ENCODE assay signal across 5 fruit fly cellular contexts in genomic region chr3L:11447022-11447728, dm6.
TF ChIP-seq lines count a peak whose summit lies in the region.

No protein-coding gene starts in this region.

- TF ChIP-seq CTCF in whole organism, embryonic (GFP tag; optimal IDR thresholded peaks at IDR 0.05; lab: Kevin White, UChicago) = no peak

TF ChIP-seq in whole organism, adult, 20 proteins besides CTCF, POLR2A, EP300 and RAD21:
- no peak for TF ChIP-seq CG33017 (tag; optimal IDR thresholded peaks at IDR 0.05; lab: Kevin White, UChicago)
- TF ChIP-seq kay (GFP tag; lab: Kevin White, UChicago; ENCODE audit: borderline replicate concordance) = peak; percentile 6
- TF ChIP-seq Crg-1 (GFP tag; optimal IDR thresholded peaks at IDR 0.05; lab: Kevin White, UChicago) = no peak

TF ChIP-seq in whole organism, embryonic, 481 proteins besides CTCF, POLR2A, EP300 and RAD21 (continues in another document):
- TF ChIP-seq NC2α (GFP tag; optimal IDR thresholded peaks at IDR 0.05; lab: Kevin White, UChicago) = no peak
- no peak for TF ChIP-seq Neu2 (GFP tag; optimal IDR thresholded peaks at IDR 0.05; lab: Kevin White, UChicago; ENCODE audit: borderline replicate concordance)
- no peak for TF ChIP-seq CG9609 (GFP tag; optimal IDR thresholded peaks at IDR 0.05; lab: Kevin White, UChicago)
- TF ChIP-seq CG15514 (GFP tag; optimal IDR thresholded peaks at IDR 0.05; lab: Kevin White, UChicago) = no peak
- peak; percentile 9 for TF ChIP-seq CG4820 (GFP tag; optimal IDR thresholded peaks at IDR 0.05; lab: Kevin White, UChicago)
- TF ChIP-seq CG4328 (GFP tag; optimal IDR thresholded peaks at IDR 0.05; lab: Kevin White, UChicago) = no peak
- TF ChIP-seq Jarid2 (GFP tag; optimal IDR thresholded peaks at IDR 0.05; lab: Kevin White, UChicago) = no peak
- no peak for TF ChIP-seq zfh1 (GFP tag; IDR thresholded peaks at IDR 0.05; lab: Robert Waterston, UW)
- no peak for TF ChIP-seq stwl (tag; optimal IDR thresholded peaks at IDR 0.05; lab: Kevin White, UChicago)
- TF ChIP-seq sob (GFP tag; IDR thresholded peaks at IDR 0.05; lab: Robert Waterston, UW) = no peak
- no peak for TF ChIP-seq CG11695 (GFP tag; IDR thresholded peaks at IDR 0.05; lab: Robert Waterston, UW)
- no peak for TF ChIP-seq CG5953 (GFP tag; IDR thresholded peaks at IDR 0.05; lab: Robert Waterston, UW)
- TF ChIP-seq crc (GFP tag; optimal IDR thresholded peaks at IDR 0.05; lab: Kevin White, UChicago) = no peak
- no peak for TF ChIP-seq lmd (GFP tag; IDR thresholded peaks at IDR 0.05; lab: Robert Waterston, UW)
- TF ChIP-seq hkb (optimal IDR thresholded peaks at IDR 0.05; lab: Kevin White, UChicago) = no peak
- TF ChIP-seq hkb (GFP tag; IDR thresholded peaks at IDR 0.05; lab: Robert Waterston, UW) = 0 out of 2 replicates have a peak, but pooled peaks have one; percentile 12
- no peak for TF ChIP-seq CG17568 (GFP tag; optimal IDR thresholded peaks at IDR 0.05; lab: Kevin White, UChicago)
- TF ChIP-seq GATAe (GFP tag; conservative IDR thresholded peaks at IDR 0.05; lab: Robert Waterston, UW) = no peak
- TF ChIP-seq repo (GFP tag; optimal IDR thresholded peaks at IDR 0.05; lab: Kevin White, UChicago) = no peak
- peak; percentile 46; the same call in 1 of the 3 replicates for TF ChIP-seq CG17361 (GFP tag; IDR thresholded peaks at IDR 0.05; lab: Robert Waterston, UW)
- TF ChIP-seq CG2199 (GFP tag; IDR thresholded peaks at IDR 0.05; lab: Robert Waterston, UW) = no peak
- TF ChIP-seq CG12391 (tag; optimal IDR thresholded peaks at IDR 0.05; lab: Kevin White, UChicago) = no peak
- TF ChIP-seq HLHmδ (GFP tag; optimal IDR thresholded peaks at IDR 0.05; lab: Kevin White, UChicago) = no peak

TF ChIP-seq in whole organism, prepupa, 60 proteins besides CTCF, POLR2A, EP300 and RAD21 (continues in another document):
- TF ChIP-seq CG6792 (GFP tag; optimal IDR thresholded peaks at IDR 0.05; lab: Kevin White, UChicago) (peak; percentile 67), cyc (GFP tag; optimal IDR thresholded peaks at IDR 0.05; lab: Kevin White, UChicago) (peak; percentile 64), CG6808 (GFP tag; optimal IDR thresholded peaks at IDR 0.05; lab: Kevin White, UChicago) (peak; percentile 91), CG11762 (GFP tag; optimal IDR thresholded peaks at IDR 0.05; lab: Kevin White, UChicago; ENCODE audit: insufficient read depth) (peak; percentile 80), lz (GFP tag; optimal IDR thresholded peaks at IDR 0.05; lab: Kevin White, UChicago) (peak; percentile 63), CG11902 (GFP tag; optimal IDR thresholded peaks at IDR 0.05; lab: Kevin White, UChicago) (peak; percentile 23), Met (GFP tag; optimal IDR thresholded peaks at IDR 0.05; lab: Kevin White, UChicago) (peak; percentile 60), Ets96B (tag; optimal IDR thresholded peaks at IDR 0.05; lab: Kevin White, UChicago) (peak; percentile 79), fd85E (GFP tag; optimal IDR thresholded peaks at IDR 0.05; lab: Kevin White, UChicago) (no peak), Eip78C (GFP tag; lab: Kevin White, UChicago) (peak; percentile 98), dac (GFP tag; optimal IDR thresholded peaks at IDR 0.05; lab: Kevin White, UChicago) (peak; percentile 55), Hr4 (GFP tag; optimal IDR thresholded peaks at IDR 0.05; lab: Kevin White, UChicago) (peak; percentile 89), CG6163 (GFP tag; IDR thresholded peaks at IDR 0.05; lab: Robert Waterston, UW) (peak; percentile 80), eg (GFP tag; IDR thresholded peaks at IDR 0.05; lab: Robert Waterston, UW) (peak; percentile 89), Gug (GFP tag; IDR thresholded peaks at IDR 0.05; lab: Robert Waterston, UW) (peak; percentile 72), achi (GFP tag; optimal IDR thresholded peaks at IDR 0.05; lab: Kevin White, UChicago) (peak; percentile 62), dsx (GFP tag; optimal IDR thresholded peaks at IDR 0.05; lab: Kevin White, UChicago; ENCODE audit: poor library complexity, severe bottlenecking) (peak; percentile 82), CG34406 (GFP tag; optimal IDR thresholded peaks at IDR 0.05; lab: Kevin White, UChicago) (peak; percentile 35), pdm3 (GFP tag; optimal IDR thresholded peaks at IDR 0.05; lab: Kevin White, UChicago) (peak; percentile 76), Ets21C (GFP tag; optimal IDR thresholded peaks at IDR 0.05; lab: Kevin White, UChicago) (peak; percentile 45), topi (GFP tag; optimal IDR thresholded peaks at IDR 0.05; lab: Kevin White, UChicago) (peak; percentile 77), Eip93F (GFP tag; optimal IDR thresholded peaks at IDR 0.05; lab: Kevin White, UChicago) (no peak)

TF ChIP-seq in whole organism, pupa, 21 proteins besides CTCF, POLR2A, EP300 and RAD21:
- peak; percentile 92 for TF ChIP-seq CG14655 (GFP tag; optimal IDR thresholded peaks at IDR 0.05; lab: Kevin White, UChicago)
- TF ChIP-seq Pif1A (GFP tag; optimal IDR thresholded peaks at IDR 0.05; lab: Kevin White, UChicago) = peak; percentile 84
- peak; percentile 90 for TF ChIP-seq CG8159 (tag; optimal IDR thresholded peaks at IDR 0.05; lab: Kevin White, UChicago)
- TF ChIP-seq EcR (GFP tag; optimal IDR thresholded peaks at IDR 0.05; lab: Kevin White, UChicago) = peak; percentile 99
- TF ChIP-seq CG34367 (tag; optimal IDR thresholded peaks at IDR 0.05; lab: Kevin White, UChicago) = peak; percentile 12
- TF ChIP-seq CG4496 (GFP tag; IDR thresholded peaks at IDR 0.05; lab: Robert Waterston, UW) = peak; percentile 93
- TF ChIP-seq Snoo (tag; optimal IDR thresholded peaks at IDR 0.05; lab: Kevin White, UChicago) = peak; percentile 18
- TF ChIP-seq fd96Ca (GFP tag; IDR thresholded peaks at IDR 0.05; lab: Robert Waterston, UW) = peak; percentile 83
- TF ChIP-seq CG10348 (GFP tag; IDR thresholded peaks at IDR 0.05; lab: Robert Waterston, UW) = no peak; the same call in 1 of the 2 replicates
- peak; percentile 80 for TF ChIP-seq CG15710 (tag; optimal IDR thresholded peaks at IDR 0.05; lab: Kevin White, UChicago)
- peak; percentile 93 for TF ChIP-seq CG8301 (tag; optimal IDR thresholded peaks at IDR 0.05; lab: Kevin White, UChicago)
- TF ChIP-seq CG17806 (tag; optimal IDR thresholded peaks at IDR 0.05; lab: Kevin White, UChicago) = peak; percentile 89
- TF ChIP-seq Pif1B (GFP tag; optimal IDR thresholded peaks at IDR 0.05; lab: Kevin White, UChicago) = peak; percentile 74
- peak; percentile 79 for TF ChIP-seq D1 (tag; optimal IDR thresholded peaks at IDR 0.05; lab: Kevin White, UChicago)
- TF ChIP-seq rn (GFP tag; IDR thresholded peaks at IDR 0.05; lab: Robert Waterston, UW) = peak; percentile 56; the same call in 1 of the 2 replicates
- TF ChIP-seq gl (tag; optimal IDR thresholded peaks at IDR 0.05; lab: Kevin White, UChicago) = peak; percentile 49
- peak; percentile 44 for TF ChIP-seq CG13204 (GFP tag; optimal IDR thresholded peaks at IDR 0.05; lab: Kevin White, UChicago)
- peak; percentile 90 for TF ChIP-seq Ets98B (GFP tag; IDR thresholded peaks at IDR 0.05; lab: Robert Waterston, UW)
- TF ChIP-seq CG9948 (tag; optimal IDR thresholded peaks at IDR 0.05; lab: Kevin White, UChicago) = peak; percentile 89
- peak; percentile 93 for TF ChIP-seq CG32121 (GFP tag; IDR thresholded peaks at IDR 0.05; lab: Robert Waterston, UW)
- peak; percentile 64 for TF ChIP-seq CG12605 (GFP tag; IDR thresholded peaks at IDR 0.05; lab: Robert Waterston, UW)

TF ChIP-seq in whole organism, wandering third instar larva, 38 proteins besides CTCF, POLR2A, EP300 and RAD21 (continues in another document):
- TF ChIP-seq foxo (GFP tag; optimal IDR thresholded peaks at IDR 0.05; lab: Kevin White, UChicago) (peak in 1 of 2 experiments; percentile 53), tai (GFP tag; optimal IDR thresholded peaks at IDR 0.05; lab: Kevin White, UChicago) (no peak), pan (optimal IDR thresholded peaks at IDR 0.05; lab: Kevin White, UChicago) (no peak), Jra (GFP tag; optimal IDR thresholded peaks at IDR 0.05; lab: Kevin White, UChicago) (no peak), Hr78 (GFP tag; optimal IDR thresholded peaks at IDR 0.05; lab: Kevin White, UChicago) (no peak), h (GFP tag; optimal IDR thresholded peaks at IDR 0.05; lab: Kevin White, UChicago) (peak; percentile 72), br (GFP tag; optimal IDR thresholded peaks at IDR 0.05; lab: Kevin White, UChicago) (peak; percentile 66), Dfd (GFP tag; optimal IDR thresholded peaks at IDR 0.05; lab: Kevin White, UChicago) (no peak), ey (GFP tag; optimal IDR thresholded peaks at IDR 0.05; lab: Kevin White, UChicago) (peak; percentile 44), Vsx2 (GFP tag; optimal IDR thresholded peaks at IDR 0.05; lab: Kevin White, UChicago; ENCODE audit: partially characterized antibody) (no peak), usp (GFP tag; optimal IDR thresholded peaks at IDR 0.05; lab: Kevin White, UChicago) (no peak), woc (GFP tag; optimal IDR thresholded peaks at IDR 0.05; lab: Kevin White, UChicago) (peak; percentile 52), sv (GFP tag; optimal IDR thresholded peaks at IDR 0.05; lab: Kevin White, UChicago) (no peak), sage (GFP tag; optimal IDR thresholded peaks at IDR 0.05; lab: Kevin White, UChicago) (no peak), Hr83 (GFP tag; optimal IDR thresholded peaks at IDR 0.05; lab: Kevin White, UChicago; ENCODE audit: poor library complexity, severe bottlenecking) (no peak), lola (GFP tag; optimal IDR thresholded peaks at IDR 0.05; lab: Kevin White, UChicago) (no peak), psq (GFP tag; optimal IDR thresholded peaks at IDR 0.05; lab: Kevin White, UChicago) (no peak), OdsH (GFP tag; optimal IDR thresholded peaks at IDR 0.05; lab: Kevin White, UChicago) (peak; percentile 6), Dif (GFP tag; optimal IDR thresholded peaks at IDR 0.05; lab: Kevin White, UChicago; ENCODE audit: partially characterized antibody) (no peak), Mio (GFP tag; optimal IDR thresholded peaks at IDR 0.05; lab: Kevin White, UChicago) (no peak), fru (GFP tag; optimal IDR thresholded peaks at IDR 0.05; lab: Kevin White, UChicago) (peak; percentile 77), Myc (optimal IDR thresholded peaks at IDR 0.05; lab: Kevin White, UChicago) (no peak), Abd-B (GFP tag; optimal IDR thresholded peaks at IDR 0.05; lab: Kevin White, UChicago) (no peak), brk (GFP tag; optimal IDR thresholded peaks at IDR 0.05; lab: Kevin White, UChicago) (no peak), jim (GFP tag; optimal IDR thresholded peaks at IDR 0.05; lab: Kevin White, UChicago) (no peak), N (GFP tag; optimal IDR thresholded peaks at IDR 0.05; lab: Kevin White, UChicago) (no peak), Sp1 (GFP tag; optimal IDR thresholded peaks at IDR 0.05; lab: Kevin White, UChicago) (peak; percentile 35), CG32264 (GFP tag; optimal IDR thresholded peaks at IDR 0.05; lab: Kevin White, UChicago) (no peak), dl (GFP tag; optimal IDR thresholded peaks at IDR 0.05; lab: Kevin White, UChicago; ENCODE audit: insufficient read depth in 1 of 2, partially characterized antibody in 2 of 2) (no peak), CG9705 (GFP tag; optimal IDR thresholded peaks at IDR 0.05; lab: Kevin White, UChicago) (peak; percentile 12), CrebA (GFP tag; optimal IDR thresholded peaks at IDR 0.05; lab: Kevin White, UChicago; ENCODE audit: borderline replicate concordance) (no peak)
